Worm (Caenorhabditis elegans): ENCODE results near the gene R06F6.8.

DNA sequence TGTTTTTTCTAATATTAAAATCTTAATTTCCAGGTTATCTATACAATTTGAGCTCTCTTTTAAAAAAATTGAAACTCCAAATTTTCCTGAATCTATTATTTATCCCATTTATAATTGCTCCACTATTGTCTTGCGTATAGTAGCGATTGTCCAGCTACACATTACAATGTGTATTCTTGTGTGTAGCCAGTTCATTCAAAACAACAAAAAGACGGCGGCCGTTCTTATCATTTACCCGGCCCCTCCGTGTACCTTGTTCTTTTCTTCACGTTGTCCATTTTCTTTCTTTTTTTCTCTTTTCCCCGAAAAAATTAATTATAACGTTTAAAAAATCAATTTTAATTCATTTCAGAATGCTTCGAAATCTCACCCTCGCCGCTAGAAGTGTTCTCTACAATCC, 901 bp upstream of the R06F6.8 start, which contains the start of gene ech-4:
- TF ChIP-seq nfya-2 (GFP tag; IDR thresholded peaks at IDR 0.05) (no peak), C17E4.6 (GFP tag; IDR thresholded peaks at IDR 0.05) (no peak), him-1 (tag; optimal IDR thresholded peaks at IDR 0.05) (no peak), mes-4 (tag; optimal IDR thresholded peaks at IDR 0.05) (no peak), B0035.1 (tag; optimal IDR thresholded peaks at IDR 0.05) (no peak), hrde-1 (tag; optimal IDR thresholded peaks at IDR 0.05; ENCODE audit: borderline replicate concordance) (no peak), unc-130 (GFP tag; optimal IDR thresholded peaks at IDR 0.05) (no peak)

All from whole organism, young adult.